Worm (Caenorhabditis elegans) whole organism, L3 larva: Measurements from ENCODE around the gene cutl-26.

Experiments
- R02D3.7 ChIP-seq: fragments of 150-350 bp; optimal IDR thresholded peaks from 2 replicates; lab custom pipeline; 2014; ENCODE audit warnings: missing biosample characterization, missing genetic modification characterization
- ZK546.5 ChIP-seq: sonication (generic microtip); optimal IDR thresholded peaks from 2 replicates; lab custom pipeline; 2017; ENCODE audit warnings: missing biosample characterization, missing genetic modification characterization
- aly-2 ChIP-seq: fragments of 150-350 bp; optimal IDR thresholded peaks from 2 replicates; lab custom pipeline; 2014; ENCODE audit warnings: missing biosample characterization, missing genetic modification characterization
- ceh-16 ChIP-seq: sonication (generic microtip); optimal IDR thresholded peaks from 2 replicates; lab custom pipeline; 2017; ENCODE audit warnings: missing biosample characterization, missing genetic modification characterization
- ceh-28 ChIP-seq: fragments of 150-350 bp; optimal IDR thresholded peaks from 2 replicates; lab custom pipeline; 2014; ENCODE audit warnings: missing biosample characterization, missing genetic modification reagents, missing genetic modification characterization
- ceh-82 ChIP-seq: fragments of 150-350 bp; optimal IDR thresholded peaks from 2 replicates; lab custom pipeline; 2014; ENCODE audit warnings: missing biosample characterization, missing genetic modification characterization
- ceh-9 ChIP-seq: sonication (generic microtip); optimal IDR thresholded peaks from 2 replicates; lab custom pipeline; 2018; ENCODE audit warnings: missing biosample characterization, missing genetic modification characterization
- daf-12 ChIP-seq: fragments of 150-350 bp; optimal IDR thresholded peaks from 2 replicates; lab custom pipeline; 2014; ENCODE audit warnings: missing biosample characterization, missing genetic modification reagents, missing genetic modification characterization
- egl-27 ChIP-seq: sonication (generic microtip); optimal IDR thresholded peaks from 4 replicates; lab custom pipeline; 2017; ENCODE audit warnings: missing biosample characterization, missing genetic modification reagents, missing genetic modification characterization
- elt-1 ChIP-seq: fragments of 150-350 bp; optimal IDR thresholded peaks from 2 replicates; lab custom pipeline; 2014; ENCODE audit warnings: missing biosample characterization, missing genetic modification characterization
- elt-2 ChIP-seq: sonication (generic microtip); optimal IDR thresholded peaks from 2 replicates; lab custom pipeline; 2016; ENCODE audit warnings: missing genetic modification reagents, mild to moderate bottlenecking, missing genetic modification characterization, missing compliant biosample characterization
- elt-3 ChIP-seq, 3 experiments: fragments of 150-350 bp in 1 of 3; sonication (generic microtip) in 2 of 3; optimal IDR thresholded peaks; 2 replicates in 2 of 3; 4 replicates in 1 of 3; lab custom pipeline; 2014 to 2017; ENCODE audit warnings: missing biosample characterization in 3 of 3, missing genetic modification characterization in 3 of 3
- eor-1 ChIP-seq, 2 experiments: fragments of 150-350 bp; optimal IDR thresholded peaks; 2 replicates each; lab custom pipeline; 2014 to 2018; ENCODE audit warnings: missing biosample characterization in 2 of 2, missing genetic modification characterization in 2 of 2
- fkh-10 ChIP-seq: sonication (generic microtip); optimal IDR thresholded peaks from 2 replicates; lab custom pipeline; 2017; ENCODE audit warnings: missing biosample characterization, missing genetic modification reagents, missing genetic modification characterization
- fkh-2 ChIP-seq: fragments of 150-350 bp; optimal IDR thresholded peaks from 2 replicates; lab custom pipeline; 2014; ENCODE audit warnings: missing biosample characterization, missing genetic modification reagents, missing genetic modification characterization
- fos-1 ChIP-seq: fragments of 150-350 bp; optimal IDR thresholded peaks from 2 replicates; lab custom pipeline; 2014; ENCODE audit warnings: missing biosample characterization, missing genetic modification characterization
- hmg-11 ChIP-seq: sonication (generic microtip); optimal IDR thresholded peaks from 2 replicates; lab custom pipeline; 2016; ENCODE audit warnings: missing genetic modification characterization, missing compliant biosample characterization
- jun-1 ChIP-seq: fragments of 150-350 bp; optimal IDR thresholded peaks from 2 replicates; lab custom pipeline; 2014; ENCODE audit warnings: missing biosample characterization, missing genetic modification reagents, missing genetic modification characterization
- lin-15B ChIP-seq: fragments of 150-350 bp; optimal IDR thresholded peaks from 2 replicates; lab custom pipeline; 2014; ENCODE audit warnings: missing biosample characterization, missing genetic modification characterization
- lin-39 ChIP-seq: fragments of 150-350 bp; optimal IDR thresholded peaks from 2 replicates; lab custom pipeline; 2018; ENCODE audit warnings: missing biosample characterization, missing genetic modification reagents, missing genetic modification characterization
- lsy-12 ChIP-seq: sonication (generic microtip); optimal IDR thresholded peaks from 2 replicates; lab custom pipeline; 2016; ENCODE audit warnings: mild to moderate bottlenecking, missing genetic modification characterization, missing compliant biosample characterization
- mdl-1 ChIP-seq: fragments of 150-350 bp; optimal IDR thresholded peaks from 2 replicates; lab custom pipeline; 2014; ENCODE audit warnings: missing biosample characterization, missing genetic modification characterization
- mml-1 ChIP-seq: fragments of 150-350 bp; sonication (generic microtip); optimal IDR thresholded peaks from 3 replicates; lab custom pipeline; 2014; ENCODE audit warnings: missing biosample characterization, missing genetic modification characterization
- nfya-1 ChIP-seq: sonication (generic microtip); optimal IDR thresholded peaks from 2 replicates; lab custom pipeline; 2017; ENCODE audit warnings: missing genetic modification characterization, mild to moderate bottlenecking, missing compliant biosample characterization, antibody characterized with exemption, moderate library complexity; ENCODE audit not compliant: insufficient read depth
- nhr-11 ChIP-seq: fragments of 150-350 bp; optimal IDR thresholded peaks from 2 replicates; lab custom pipeline; 2014; ENCODE audit warnings: missing biosample characterization, missing genetic modification characterization
- nhr-23 ChIP-seq: fragments of 150-350 bp; optimal IDR thresholded peaks from 2 replicates; lab custom pipeline; 2014; ENCODE audit warnings: missing biosample characterization, missing genetic modification reagents, missing genetic modification characterization
- nhr-237 ChIP-seq: fragments of 150-350 bp; optimal IDR thresholded peaks from 2 replicates; lab custom pipeline; 2014; ENCODE audit warnings: missing biosample characterization, missing genetic modification characterization
- nhr-25 ChIP-seq: sonication (generic microtip); optimal IDR thresholded peaks from 2 replicates; lab custom pipeline; 2017; ENCODE audit warnings: missing biosample characterization, missing genetic modification characterization
- nhr-28 ChIP-seq: fragments of 150-350 bp; optimal IDR thresholded peaks from 2 replicates; lab custom pipeline; 2014; ENCODE audit warnings: missing biosample characterization, missing genetic modification characterization
- nhr-43 ChIP-seq: sonication (generic microtip); optimal IDR thresholded peaks from 2 replicates; lab custom pipeline; 2016; ENCODE audit warnings: mild to moderate bottlenecking, missing genetic modification characterization, missing compliant biosample characterization; ENCODE audit not compliant: poor library complexity, severe bottlenecking
- nhr-67 ChIP-seq: fragments of 150-350 bp; optimal IDR thresholded peaks from 2 replicates; lab custom pipeline; 2014; ENCODE audit warnings: missing biosample characterization, missing genetic modification characterization
- pha-4 ChIP-seq: fragments of 150-350 bp; optimal IDR thresholded peaks from 2 replicates; lab custom pipeline; 2014; ENCODE audit warnings: missing biosample characterization, missing genetic modification reagents, missing genetic modification characterization
- pqm-1 ChIP-seq: fragments of 150-350 bp; optimal IDR thresholded peaks from 2 replicates; lab custom pipeline; 2017; ENCODE audit warnings: missing biosample characterization, missing genetic modification characterization, inconsistent platforms
- sea-2 ChIP-seq: fragments of 150-350 bp; sonication (generic microtip); optimal IDR thresholded peaks from 4 replicates; lab custom pipeline; 2014; ENCODE audit warnings: missing biosample characterization, missing genetic modification reagents, missing genetic modification characterization
- skn-1 ChIP-seq: fragments of 150-350 bp; optimal IDR thresholded peaks from 2 replicates; lab custom pipeline; 2014; ENCODE audit warnings: missing biosample characterization, missing genetic modification characterization
- snpc-4 ChIP-seq: fragments of 150-350 bp; optimal IDR thresholded peaks from 2 replicates; lab custom pipeline; 2014; ENCODE audit warnings: missing biosample characterization, missing genetic modification characterization
- tbx-2 ChIP-seq: sonication (generic microtip); optimal IDR thresholded peaks from 2 replicates; lab custom pipeline; 2016; ENCODE audit warnings: mild to moderate bottlenecking, missing genetic modification characterization, missing compliant biosample characterization
- unc-62 ChIP-seq: fragments of 150-350 bp; sonication (generic microtip); optimal IDR thresholded peaks from 4 replicates; lab custom pipeline; 2014; ENCODE audit warnings: missing biosample characterization, missing genetic modification reagents, missing genetic modification characterization
- zag-1 ChIP-seq: fragments of 150-350 bp; optimal IDR thresholded peaks from 2 replicates; lab custom pipeline; 2014; ENCODE audit warnings: missing biosample characterization, missing genetic modification characterization
- ztf-11 ChIP-seq: fragments of 150-350 bp; optimal IDR thresholded peaks from 2 replicates; lab custom pipeline; 2014; ENCODE audit warnings: missing biosample characterization, missing genetic modification characterization

The cutl-26 gene

ce11 chrIV:684748-685147 lies 22.8 kb downstream of the cutl-26 start:
- TF ChIP-seq nhr-28 (tag; lab: Kevin White, UChicago), result no peak
- TF ChIP-seq nhr-25 (tag; lab: Kevin White, UChicago), result no peak
- no peak for TF ChIP-seq nhr-67 (tag; lab: Kevin White, UChicago)
- no peak for TF ChIP-seq ceh-16
- TF ChIP-seq daf-12 (tag; lab: Kevin White, UChicago), result no peak
- no peak for TF ChIP-seq elt-3 (tag; optimal IDR thresholded peaks at IDR 0.05; lab: Kevin White, UChicago)
- TF ChIP-seq mdl-1, result no peak
- no peak for TF ChIP-seq lin-15B (tag; lab: Kevin White, UChicago)
- no peak for TF ChIP-seq lsy-12 (tag; lab: Kevin White, UChicago)
- no peak for TF ChIP-seq sea-2 (GFP tag; lab: Kevin White, UChicago)
- no peak for TF ChIP-seq lin-39 (tag; lab: Kevin White, UChicago)
- TF ChIP-seq ztf-11 (tag; lab: Kevin White, UChicago), result no peak
- TF ChIP-seq fos-1 (tag; lab: Kevin White, UChicago), result no peak
- TF ChIP-seq zag-1, result no peak
- TF ChIP-seq nhr-11 (tag; lab: Kevin White, UChicago), result no peak
- TF ChIP-seq pha-4, result no peak
- no peak for TF ChIP-seq snpc-4
- TF ChIP-seq aly-2 (tag; lab: Kevin White, UChicago), result no peak
- TF ChIP-seq ZK546.5 (tag; lab: Kevin White, UChicago), result no peak
- no peak for TF ChIP-seq eor-1 (tag; optimal IDR thresholded peaks at IDR 0.05; lab: Kevin White, UChicago)

DNA sequence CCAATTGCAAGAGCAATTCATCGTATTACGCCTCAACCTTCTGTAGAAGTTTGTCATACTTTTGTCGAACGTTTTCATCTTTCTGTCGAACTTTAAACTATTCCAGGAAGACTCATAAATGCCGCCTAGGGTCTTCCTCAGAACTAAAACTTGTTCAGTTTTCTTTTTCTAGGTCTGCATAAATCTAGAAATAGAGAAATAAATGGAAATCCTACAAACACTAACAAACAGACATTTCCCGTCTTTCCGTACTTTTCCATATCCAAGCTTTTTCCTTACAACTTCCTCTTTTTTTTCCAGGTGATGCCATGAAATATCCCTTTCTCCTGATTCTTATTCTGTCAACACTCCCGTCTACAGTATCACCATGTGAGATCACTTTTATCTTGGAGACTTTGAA lies 23.3 kb downstream of the cutl-26 start, which contains the start of gene cutl-28:
Gene cutl-28, plus strand, starts transcription at position 301 of the 400 bp plus-strand sequence.
- TF ChIP-seq fos-1 (tag; lab: Kevin White, UChicago) (no peak), pqm-1 (no peak), lin-39 (tag; lab: Kevin White, UChicago) (no peak), ceh-28 (tag; lab: Kevin White, UChicago) (no peak), ZK546.5 (tag; lab: Kevin White, UChicago) (no peak), fkh-10 (GFP tag; lab: Kevin White, UChicago) (no peak)
- TF ChIP-seq, all 47 proteins: peak for 0

DNA sequence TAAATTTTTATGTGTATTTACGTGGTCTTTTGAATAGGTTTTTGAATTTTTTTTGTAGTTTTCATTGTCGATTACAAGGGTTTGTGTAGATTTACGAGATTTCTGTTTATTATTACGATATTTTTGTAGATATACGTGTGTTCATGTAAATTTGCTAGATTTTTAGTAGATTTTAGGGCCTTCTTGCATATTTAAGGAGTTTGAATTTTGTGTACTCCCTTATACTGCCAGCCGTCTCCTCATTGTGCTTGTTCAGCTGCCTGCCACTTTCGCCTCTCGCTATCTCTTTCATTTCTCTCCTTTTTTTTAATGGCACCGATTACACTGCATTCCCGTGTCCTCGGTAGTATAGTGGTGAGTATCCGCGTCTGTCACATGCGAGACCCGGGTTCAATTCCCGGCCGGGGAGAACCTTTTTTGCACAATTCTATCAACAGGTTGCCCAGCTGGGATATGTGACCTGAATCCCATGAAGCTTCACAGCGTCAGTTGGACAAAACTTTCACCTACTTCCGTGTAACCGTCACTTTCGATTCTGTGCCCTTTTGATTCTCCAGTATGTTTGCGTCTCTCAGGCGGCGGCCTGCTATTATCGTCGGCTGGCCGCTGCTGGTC lies 24.7 kb downstream of the cutl-26 start:
- TF ChIP-seq tbx-2 (peak; percentile 53), pqm-1 (no peak), ztf-11 (tag; lab: Kevin White, UChicago) (no peak), aly-2 (tag; lab: Kevin White, UChicago) (no peak), pha-4 (peak; percentile 56), lsy-12 (tag; lab: Kevin White, UChicago) (peak; percentile 55), lin-39 (tag; lab: Kevin White, UChicago) (no peak), egl-27 (tag; lab: Kevin White, UChicago) (no peak), zag-1 (no peak), sea-2 (GFP tag; lab: Kevin White, UChicago) (no peak), nhr-237 (no peak), mml-1 (tag; lab: Kevin White, UChicago) (no peak), nhr-25 (tag; lab: Kevin White, UChicago) (peak; percentile 52), fkh-2 (tag; lab: Kevin White, UChicago) (no peak), nfya-1 (tag; lab: Kevin White, UChicago) (no peak), ZK546.5 (tag; lab: Kevin White, UChicago) (no peak), hmg-11 (peak; percentile 83), eor-1 (tag; optimal IDR thresholded peaks at IDR 0.05; lab: Kevin White, UChicago) (no peak), snpc-4 (peak; percentile 25), unc-62 (GFP tag; lab: Kevin White, UChicago) (peak; percentile 17), nhr-11 (tag; lab: Kevin White, UChicago) (no peak), jun-1 (tag; lab: Kevin White, UChicago) (peak; percentile 65), elt-1 (no peak), mdl-1 (peak; percentile 0), lin-15B (tag; lab: Kevin White, UChicago) (no peak), ceh-82 (peak; percentile 47), nhr-43 (peak; percentile 48), ceh-28 (tag; lab: Kevin White, UChicago) (no peak), fos-1 (tag; lab: Kevin White, UChicago) (no peak), nhr-23 (tag; lab: Kevin White, UChicago) (peak; percentile 77), fkh-10 (GFP tag; lab: Kevin White, UChicago) (no peak), nhr-28 (tag; lab: Kevin White, UChicago) (no peak), R02D3.7 (no peak), skn-1 (tag; lab: Kevin White, UChicago) (peak; percentile 43), elt-2 (tag; lab: Kevin White, UChicago) (peak; percentile 46), ceh-9 (tag; lab: Kevin White, UChicago) (no peak), daf-12 (tag; lab: Kevin White, UChicago) (no peak)
